Worm (Caenorhabditis elegans) whole organism, late embryonic: ENCODE measurements around the gene F38B6.2.

Source experiments
- C38D4.7 ChIP-seq: fragments of 200-800 bp; sonication (Bioruptor generic); optimal IDR thresholded peaks from 2 replicates; lab custom pipeline; 2018; ENCODE audit warnings: mild to moderate bottlenecking, missing genetic modification characterization, moderate library complexity, missing compliant biosample characterization
- F13H6.1 ChIP-seq: sonication (generic microtip); optimal IDR thresholded peaks from 2 replicates; lab custom pipeline; 2016; ENCODE audit warnings: missing genetic modification characterization, missing compliant biosample characterization
- Y22D7AL.16 ChIP-seq: sonication (generic microtip); optimal IDR thresholded peaks from 2 replicates; lab custom pipeline; 2016; ENCODE audit warnings: missing genetic modification characterization, missing compliant biosample characterization
- ceh-14 ChIP-seq: sonication (generic microtip); optimal IDR thresholded peaks from 2 replicates; lab custom pipeline; 2016; ENCODE audit warnings: missing genotype, missing genetic modification characterization, missing compliant biosample characterization
- ceh-18 ChIP-seq: sonication (generic microtip); optimal IDR thresholded peaks from 2 replicates; lab custom pipeline; 2016; ENCODE audit warnings: missing genetic modification characterization, missing compliant biosample characterization
- ceh-31 ChIP-seq: sonication (generic microtip); optimal IDR thresholded peaks from 2 replicates; lab custom pipeline; 2016; ENCODE audit warnings: missing genetic modification characterization, missing compliant biosample characterization
- ceh-34 ChIP-seq: sonication (generic microtip); optimal IDR thresholded peaks from 2 replicates; lab custom pipeline; 2016; ENCODE audit warnings: mild to moderate bottlenecking, missing genetic modification characterization, missing compliant biosample characterization
- che-1 ChIP-seq: sonication (generic microtip); optimal IDR thresholded peaks from 2 replicates; lab custom pipeline; 2016; ENCODE audit warnings: mild to moderate bottlenecking, missing genetic modification characterization, missing compliant biosample characterization
- dve-1 ChIP-seq: sonication (generic microtip); optimal IDR thresholded peaks from 2 replicates; lab custom pipeline; 2017; ENCODE audit warnings: antibody characterized with exemption, mild to moderate bottlenecking, missing genetic modification characterization, missing compliant biosample characterization
- elt-2 ChIP-seq: sonication (generic microtip); optimal IDR thresholded peaks from 2 replicates; lab custom pipeline; 2016; ENCODE audit warnings: missing genetic modification reagents, missing genetic modification characterization, missing compliant biosample characterization
- elt-4 ChIP-seq: sonication (generic microtip); optimal IDR thresholded peaks from 2 replicates; lab custom pipeline; 2016; ENCODE audit warnings: missing genetic modification characterization, missing compliant biosample characterization
- gmeb-2 ChIP-seq: sonication (generic microtip); optimal IDR thresholded peaks from 2 replicates; lab custom pipeline; 2016; ENCODE audit warnings: missing genetic modification characterization, inconsistent platforms, missing compliant biosample characterization
- hlh-30 ChIP-seq: sonication (generic microtip); optimal IDR thresholded peaks from 2 replicates; lab custom pipeline; 2017; ENCODE audit warnings: antibody characterized with exemption, missing genetic modification characterization, missing compliant biosample characterization; ENCODE audit not compliant: insufficient read depth
- hlh-6 ChIP-seq: sonication (generic microtip); optimal IDR thresholded peaks from 2 replicates; lab custom pipeline; 2016; ENCODE audit warnings: missing genotype, missing genetic modification characterization, missing compliant biosample characterization
- lin-11 ChIP-seq: fragments of 200-800 bp; sonication (Bioruptor generic); optimal IDR thresholded peaks from 2 replicates; lab custom pipeline; 2018; ENCODE audit warnings: mild to moderate bottlenecking, missing genetic modification characterization, missing compliant biosample characterization
- madf-2 ChIP-seq: sonication (generic microtip); optimal IDR thresholded peaks from 2 replicates; lab custom pipeline; 2017; ENCODE audit warnings: missing genetic modification characterization, missing compliant biosample characterization
- nfya-1 ChIP-seq: sonication (generic microtip); optimal IDR thresholded peaks from 2 replicates; lab custom pipeline; 2017; ENCODE audit warnings: missing genetic modification characterization, mild to moderate bottlenecking, missing compliant biosample characterization, antibody characterized with exemption, moderate library complexity
- nhr-11 ChIP-seq: fragments of 150-350 bp; optimal IDR thresholded peaks from 2 replicates; lab custom pipeline; 2014; ENCODE audit warnings: missing biosample characterization, missing genetic modification characterization
- npax-4 ChIP-seq: sonication (generic microtip); optimal IDR thresholded peaks from 2 replicates; lab custom pipeline; 2016; ENCODE audit warnings: missing genetic modification characterization, missing compliant biosample characterization
- odd-2 ChIP-seq: sonication (generic microtip); optimal IDR thresholded peaks from 2 replicates; lab custom pipeline; 2017; ENCODE audit warnings: antibody characterized with exemption, mild to moderate bottlenecking, missing genetic modification characterization, missing compliant biosample characterization
- pag-3 ChIP-seq: sonication (generic microtip); optimal IDR thresholded peaks from 2 replicates; lab custom pipeline; 2016; ENCODE audit warnings: missing compliant biosample characterization, missing genetic modification characterization, borderline replicate concordance
- pax-1 ChIP-seq: fragments of 150-350 bp; optimal IDR thresholded peaks from 2 replicates; lab custom pipeline; 2014; ENCODE audit warnings: missing biosample characterization, missing genetic modification characterization
- pha-4 ChIP-seq: fragments of 150-350 bp; optimal IDR thresholded peaks from 2 replicates; lab custom pipeline; 2018; ENCODE audit warnings: missing biosample characterization, missing genetic modification reagents, missing genetic modification characterization
- pros-1 ChIP-seq: fragments of 150-350 bp; optimal IDR thresholded peaks from 2 replicates; lab custom pipeline; 2014; ENCODE audit warnings: missing biosample characterization, missing genetic modification reagents, missing genetic modification characterization
- ref-2 ChIP-seq: sonication (generic microtip); optimal IDR thresholded peaks from 2 replicates; lab custom pipeline; 2016; ENCODE audit warnings: missing genetic modification characterization, missing compliant biosample characterization
- rnt-1 ChIP-seq: sonication (generic microtip); optimal IDR thresholded peaks from 2 replicates; lab custom pipeline; 2016; ENCODE audit warnings: missing genetic modification characterization, missing compliant biosample characterization
- sox-2 ChIP-seq: fragments of 200-800 bp; sonication (Bioruptor generic); IDR thresholded peaks from 2 replicates; pipeline ENCODE4 v1.3.6; 2022; ENCODE audit warnings: missing genetic modification reagents, missing genetic modification characterization, missing compliant biosample characterization
- tbx-2 ChIP-seq: sonication (generic microtip); optimal IDR thresholded peaks from 2 replicates; lab custom pipeline; 2016; ENCODE audit warnings: missing genetic modification characterization, missing compliant biosample characterization
- unc-3 ChIP-seq, 2 experiments: fragments of 200-800 bp in 1 of 2; sonication (Bioruptor generic) in 1 of 2; sonication (generic microtip) in 1 of 2; conservative IDR thresholded peaks in 1 of 2; optimal IDR thresholded peaks in 1 of 2; 2 replicates each; pipeline versions ENCODE4 v1.3.6 to Lab custom; 2016 to 2022; ENCODE audit warnings: missing compliant biosample characterization in 2 of 2, missing genetic modification characterization in 2 of 2, missing genetic modification reagents in 1 of 2
- unc-42 ChIP-seq: sonication (generic microtip); optimal IDR thresholded peaks from 2 replicates; lab custom pipeline; 2016; ENCODE audit warnings: missing genotype, missing genetic modification characterization, missing compliant biosample characterization
- unc-55 ChIP-seq: sonication (generic microtip); optimal IDR thresholded peaks from 2 replicates; lab custom pipeline; 2017; ENCODE audit warnings: missing biosample characterization, missing genetic modification reagents, missing genetic modification characterization
- unc-86 ChIP-seq: sonication (generic microtip); optimal IDR thresholded peaks from 2 replicates; lab custom pipeline; 2016; ENCODE audit warnings: missing genetic modification characterization, missing compliant biosample characterization
- ztf-16 ChIP-seq: sonication (generic microtip); optimal IDR thresholded peaks from 2 replicates; lab custom pipeline; 2017; ENCODE audit warnings: missing genetic modification characterization, missing compliant biosample characterization

F38B6.2 gene

ce11 chrX:6718595-6718994, 20.3 kb downstream of the F38B6.2 start, which contains the start of gene smf-2:
Gene smf-2 (minus strand): TSS chrX:6718695.
- TF ChIP-seq unc-55 (GFP tag; lab: Kevin White, UChicago) (no peak), pha-4 (tag; lab: Kevin White, UChicago) (no peak), lin-11 (tag; lab: Kevin White, UChicago) (no peak), tbx-2 (tag; lab: Kevin White, UChicago) (no peak), dve-1 (no peak), ref-2 (tag; lab: Kevin White, UChicago) (no peak), sox-2 (GFP tag; lab: Robert Waterston, UW) (no peak), unc-86 (no peak), madf-2 (tag; lab: Kevin White, UChicago) (no peak), odd-2 (tag; lab: Kevin White, UChicago) (no peak), F13H6.1 (tag; lab: Kevin White, UChicago) (no peak), hlh-30 (tag; lab: Kevin White, UChicago) (no peak), elt-2 (tag; lab: Kevin White, UChicago) (no peak), gmeb-2 (tag; lab: Kevin White, UChicago) (no peak)

DNA sequence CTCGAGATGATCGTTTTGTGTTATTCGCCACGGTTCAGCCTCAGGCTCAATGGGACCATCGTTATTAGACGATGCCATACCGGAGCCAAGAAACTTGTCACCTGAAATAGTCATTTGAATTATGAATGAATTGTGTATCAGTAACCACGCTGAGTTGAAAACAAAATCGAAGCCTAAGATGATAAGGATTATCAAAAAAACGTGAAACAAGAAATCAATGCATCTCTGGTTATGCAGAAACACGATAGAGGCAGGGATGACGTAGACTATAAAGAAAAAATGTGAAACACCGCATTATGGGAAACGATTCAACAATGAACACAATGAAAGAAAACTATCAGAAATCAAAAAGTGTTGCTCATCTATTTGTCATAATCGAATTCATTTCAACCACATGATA, 24.6 kb downstream of the F38B6.2 start, which contains the start of gene smf-1:
Gene smf-1 (minus strand): TSS at position 101 of the 400 bp plus-strand sequence.
- TF ChIP-seq unc-42, result no peak
- TF ChIP-seq odd-2 (tag; lab: Kevin White, UChicago), result no peak
- TF ChIP-seq che-1, result no peak
- TF ChIP-seq nhr-11, result no peak
- TF ChIP-seq elt-2 (tag; lab: Kevin White, UChicago), result no peak
- no peak for TF ChIP-seq pax-1
- no peak for TF ChIP-seq ztf-16 (tag; lab: Kevin White, UChicago)
- no peak for TF ChIP-seq tbx-2 (tag; lab: Kevin White, UChicago)
- TF ChIP-seq Y22D7AL.16 (tag; lab: Kevin White, UChicago), result no peak
- TF ChIP-seq ceh-34 (tag; lab: Kevin White, UChicago), result no peak
- no peak for TF ChIP-seq pros-1 (tag; lab: Kevin White, UChicago)
- TF ChIP-seq npax-4 (tag; lab: Kevin White, UChicago), result no peak
- no peak for TF ChIP-seq madf-2 (tag; lab: Kevin White, UChicago)

DNA sequence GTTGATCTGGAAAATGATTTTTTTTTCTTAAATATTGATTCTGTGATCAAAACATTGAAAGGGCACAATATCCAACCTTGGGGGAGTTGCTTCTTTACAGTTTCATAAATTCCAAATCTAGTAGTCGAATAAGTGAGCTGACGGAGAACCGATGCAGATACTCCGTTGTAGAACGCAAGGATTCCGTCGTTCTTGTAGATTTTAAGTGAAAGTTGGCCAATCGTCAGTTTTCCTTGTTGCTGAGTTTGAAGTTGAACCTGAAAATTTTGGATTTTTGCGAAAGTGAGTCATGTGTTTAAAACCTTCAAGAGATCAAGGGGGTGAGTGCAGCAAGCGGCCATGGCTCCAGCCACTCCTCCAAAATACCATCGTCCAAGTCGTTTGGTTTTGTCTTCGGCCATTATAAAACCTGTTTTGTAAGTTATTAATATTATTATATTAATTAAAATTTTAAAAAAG, 27.0 kb downstream of the F38B6.2 start, which contains the start of gene slc-25A10:
Gene slc-25A10 (minus strand): TSS at position 409 of the 459 bp plus-strand sequence.
- TF ChIP-seq ceh-14 (no peak), ceh-31 (no peak), C38D4.7 (GFP tag; lab: Kevin White, UChicago) (no peak), pag-3 (tag; lab: Kevin White, UChicago) (no peak), pax-1 (no peak), elt-4 (no peak), sox-2 (GFP tag; lab: Robert Waterston, UW) (no peak), lin-11 (tag; lab: Kevin White, UChicago) (no peak), nhr-11 (no peak)

- TF ChIP-seq F13H6.1 (tag; lab: Kevin White, UChicago) (no peak), unc-42 (peak; percentile 24)
These were observed 30.6 kb downstream of the F38B6.2 start for ce11 chrX:6728820-6729396.

ce11 chrX:6729593-6729992, 31.3 kb downstream of the F38B6.2 start, which contains the start of gene K11G12.6:
Gene K11G12.6 (minus strand): TSS chrX:6729657.
- TF ChIP-seq rnt-1 (no peak), nfya-1 (no peak), pag-3 (tag; lab: Kevin White, UChicago) (no peak)

DNA sequence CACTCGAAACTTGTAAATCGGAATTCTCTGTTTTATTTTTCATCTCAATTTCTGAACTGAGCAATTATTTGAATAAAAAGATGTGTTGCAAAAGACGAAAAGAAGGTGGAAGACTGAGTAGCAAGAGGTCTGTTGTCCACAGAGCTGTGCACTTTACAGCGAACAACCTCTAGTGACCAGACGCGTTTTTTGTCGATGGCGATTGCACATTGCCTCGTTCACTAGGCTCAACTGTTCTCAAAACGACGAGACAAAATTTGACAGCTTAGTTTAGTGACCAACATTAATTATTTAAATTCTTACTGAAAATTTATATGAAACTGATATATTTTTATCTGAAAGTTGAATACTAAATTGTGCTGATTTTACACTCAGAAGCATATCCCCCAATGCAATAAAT, 34.9 kb downstream of the F38B6.2 start, which contains the start of gene R03E9.2:
Gene R03E9.2 (minus strand): TSS at position 101 of the 400 bp plus-strand sequence.
- no peak for TF ChIP-seq ceh-18
- TF ChIP-seq ceh-14, result no peak
- no peak for TF ChIP-seq unc-3 (GFP tag; conservative IDR thresholded peaks at IDR 0.05; lab: Robert Waterston, UW)
- no peak for TF ChIP-seq unc-3 (tag; optimal IDR thresholded peaks at IDR 0.05; lab: Kevin White, UChicago)
- TF ChIP-seq hlh-6 (tag; lab: Kevin White, UChicago), result no peak
